Fruit fly (Drosophila melanogaster) whole organism, wandering third instar larva: ENCODE results near the gene Dyro.

ENCODE experiments used
- Abd-B ChIP-seq: fragments of >200 bp; optimal IDR thresholded peaks from 2 replicates; lab custom pipeline; 2017; ENCODE audit warnings: missing biosample characterization, missing genetic modification characterization
- Jra ChIP-seq: sonication (Bioruptor generic); optimal IDR thresholded peaks from 2 replicates; lab custom pipeline; 2016; ENCODE audit warnings: missing biosample characterization, missing genetic modification characterization
- foxo ChIP-seq, 2 experiments: fragments of 200-800 bp; sonication (Bioruptor generic); optimal IDR thresholded peaks; 2 replicates in 1 of 2; 3 replicates in 1 of 2; lab custom pipeline; 2016 to 2017; ENCODE audit warnings: missing biosample characterization in 2 of 2, missing genetic modification characterization in 2 of 2
- pan ChIP-seq: fragments of >200 bp; optimal IDR thresholded peaks from 2 replicates; lab custom pipeline; 2017

DNA sequence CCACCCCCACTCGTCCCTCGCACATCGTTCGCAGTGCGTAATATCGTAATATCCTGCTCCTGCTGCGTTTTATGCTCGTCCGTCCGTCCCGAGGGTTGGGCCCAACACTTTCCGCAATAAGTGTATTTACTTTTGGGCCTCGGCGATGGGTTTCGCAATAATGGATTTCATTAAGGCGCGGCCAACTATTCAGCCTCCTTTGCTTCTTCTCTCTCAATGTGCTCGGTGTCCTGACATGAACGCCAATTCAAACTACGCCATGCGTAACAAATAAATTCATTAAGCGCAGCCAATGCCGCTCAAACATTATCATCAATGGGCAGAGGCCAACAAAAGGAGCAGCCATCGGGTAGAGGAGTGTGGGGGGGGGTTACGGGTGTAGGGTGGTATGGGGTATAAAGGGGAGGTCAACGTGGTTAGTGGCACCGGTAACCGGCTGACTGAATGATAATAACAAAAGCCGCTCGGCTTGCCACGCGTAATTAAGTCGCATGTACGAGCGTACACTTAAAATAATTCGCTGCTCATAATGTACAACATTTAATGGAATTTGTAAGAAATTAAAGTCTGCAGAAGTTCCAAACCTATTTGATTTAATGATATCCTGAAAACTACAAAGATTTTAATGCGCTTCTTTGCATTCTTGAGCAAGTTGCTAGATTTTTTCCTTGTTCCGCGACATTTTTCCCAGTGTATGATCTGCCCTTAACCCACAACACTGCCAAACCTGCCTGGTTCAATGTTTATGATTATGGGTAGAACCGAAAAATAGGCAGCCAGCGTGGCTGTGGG lies 7.9 kb upstream of the Dyro start:
- TF ChIP-seq Jra (GFP tag; lab: Kevin White, UChicago) (no peak), foxo (GFP tag; optimal IDR thresholded peaks at IDR 0.05; lab: Kevin White, UChicago) (no peak), pan (no peak), Abd-B (GFP tag; lab: Kevin White, UChicago) (no peak)
